Worm (Caenorhabditis elegans) whole organism, midembryonic: ENCODE measurements around the gene nlp-61.

ENCODE experiments used
- T22C8.4 ChIP-seq: fragments of 200-800 bp; sonication (Bioruptor generic); IDR thresholded peaks from 2 replicates; pipeline ENCODE4 v1.3.6; 2022; ENCODE audit warnings: missing genetic modification characterization, missing compliant biosample characterization
- cog-1 ChIP-seq: sonication (generic microtip); optimal IDR thresholded peaks from 2 replicates; lab custom pipeline; 2016; ENCODE audit warnings: missing genetic modification characterization, missing compliant biosample characterization
- flt-1 ChIP-seq: fragments of 200-800 bp; sonication (Bioruptor generic); IDR thresholded peaks from 2 replicates; pipeline ENCODE4 v1.3.6; 2022; ENCODE audit warnings: missing genetic modification characterization, missing compliant biosample characterization
- klf-2 ChIP-seq: fragments of 200-800 bp; sonication (Bioruptor generic); conservative IDR thresholded peaks from 2 replicates; pipeline ENCODE4 v1.3.6; 2022; ENCODE audit warnings: missing genetic modification reagents, missing genetic modification characterization, missing compliant biosample characterization
- med-1 ChIP-seq: sonication (generic microtip); optimal IDR thresholded peaks from 2 replicates; lab custom pipeline; 2017; ENCODE audit warnings: missing genetic modification characterization, mild to moderate bottlenecking, missing compliant biosample characterization, antibody characterized with exemption, missing genetic modification reagents; ENCODE audit not compliant: insufficient read depth
- ref-1 ChIP-seq: fragments of 200-800 bp; sonication (Bioruptor generic); conservative IDR thresholded peaks from 2 replicates; pipeline ENCODE4 v1.3.6; 2022; ENCODE audit warnings: missing genetic modification reagents, missing genetic modification characterization, missing compliant biosample characterization
- tab-1 ChIP-seq: fragments of 200-800 bp; sonication (Bioruptor generic); IDR thresholded peaks from 2 replicates; pipeline ENCODE4 v1.3.6; 2022; ENCODE audit warnings: missing genetic modification characterization, missing compliant biosample characterization
- ztf-23 ChIP-seq: fragments of 200-800 bp; sonication (Bioruptor generic); IDR thresholded peaks from 2 replicates; pipeline ENCODE4 v1.3.6; 2022; ENCODE audit warnings: missing genetic modification reagents, missing genetic modification characterization, missing compliant biosample characterization
- ztf-29 ChIP-seq: fragments of 200-800 bp; sonication (Bioruptor generic); IDR thresholded peaks from 2 replicates; pipeline ENCODE4 v1.3.6; 2022; ENCODE audit warnings: missing genetic modification reagents, missing genetic modification characterization, missing compliant biosample characterization

DNA sequence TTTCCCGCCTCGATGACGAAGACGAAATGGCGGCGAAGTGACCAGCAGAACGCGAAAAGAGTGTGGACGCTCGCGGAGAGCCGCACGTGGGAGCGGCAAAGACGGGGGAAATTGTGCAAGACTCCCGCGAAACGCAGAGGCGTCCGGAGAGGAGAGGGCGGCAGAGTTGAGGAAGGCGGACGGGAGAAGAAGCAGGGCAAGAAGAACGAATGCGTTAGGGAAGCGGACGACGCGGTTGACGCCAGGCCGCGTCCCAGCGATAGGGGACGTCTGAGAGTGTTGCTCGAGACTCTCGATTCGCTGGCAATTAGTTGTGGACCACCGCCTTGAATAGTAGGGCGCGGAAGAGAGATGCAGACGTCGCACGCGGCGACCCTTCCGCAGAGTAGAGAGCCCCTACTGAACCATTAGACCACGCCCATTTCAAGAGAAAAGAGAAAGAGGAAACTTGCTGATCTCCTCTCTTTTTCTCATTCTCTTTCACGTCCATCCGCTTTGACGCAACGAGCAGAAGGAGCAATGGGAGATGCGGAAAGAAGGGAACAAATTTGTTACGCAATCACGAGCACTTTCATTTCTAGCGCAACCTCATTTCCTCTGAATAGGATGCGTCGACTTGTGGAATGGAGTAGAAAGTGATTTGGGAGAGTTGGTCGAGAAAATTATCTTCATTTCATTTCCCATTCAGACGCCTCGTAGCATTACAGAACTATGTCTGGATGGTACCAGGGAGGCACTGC, 23.9 kb downstream of the nlp-61 start:
- TF ChIP-seq ref-1 (GFP tag; lab: Robert Waterston, UW) (no peak), cog-1 (tag; lab: Kevin White, UChicago) (peak; percentile 9), klf-2 (GFP tag; lab: Robert Waterston, UW) (no peak), med-1 (no peak), tab-1 (GFP tag; lab: Robert Waterston, UW) (0 out of 2 replicates have a peak, but pooled peaks have one; percentile 31), flt-1 (GFP tag; lab: Robert Waterston, UW) (no peak), T22C8.4 (no peak), ztf-23 (GFP tag; lab: Robert Waterston, UW) (no peak), ztf-29 (GFP tag; lab: Robert Waterston, UW) (no peak)
